Worm (Caenorhabditis elegans) whole organism, L1 larva: ENCODE measurements around the gene F35D2.3.

Experiments
- aha-1 ChIP-seq: fragments of 150-350 bp; optimal IDR thresholded peaks from 2 replicates; lab custom pipeline; 2014; ENCODE audit warnings: missing biosample characterization, missing genetic modification characterization
- aly-2 ChIP-seq: fragments of 150-350 bp; optimal IDR thresholded peaks from 2 replicates; lab custom pipeline; 2014; ENCODE audit warnings: missing biosample characterization, missing genetic modification characterization
- ces-1 ChIP-seq: fragments of 150-350 bp; optimal IDR thresholded peaks from 2 replicates; lab custom pipeline; 2014; ENCODE audit warnings: missing biosample characterization, missing genetic modification reagents, missing genetic modification characterization
- fkh-8 ChIP-seq: sonication (generic microtip); optimal IDR thresholded peaks from 2 replicates; lab custom pipeline; 2016; ENCODE audit warnings: mild to moderate bottlenecking, missing genetic modification characterization, missing compliant biosample characterization
- jun-1 ChIP-seq: fragments of 150-350 bp; optimal IDR thresholded peaks from 2 replicates; lab custom pipeline; 2014; ENCODE audit warnings: missing biosample characterization, missing genetic modification reagents, missing genetic modification characterization
- lsy-2 ChIP-seq, 2 experiments: fragments of 150-350 bp; optimal IDR thresholded peaks; 2 replicates each; lab custom pipeline; 2014; ENCODE audit warnings: missing biosample characterization in 2 of 2, missing genetic modification characterization in 2 of 2
- mdl-1 ChIP-seq, 2 experiments: fragments of 150-350 bp; optimal IDR thresholded peaks; 2 replicates each; lab custom pipeline; 2014 to 2017; ENCODE audit warnings: missing biosample characterization in 2 of 2, missing genetic modification characterization in 2 of 2, inconsistent platforms in 1 of 2
- sox-4 ChIP-seq: sonication (generic microtip); optimal IDR thresholded peaks from 2 replicates; lab custom pipeline; 2016; ENCODE audit warnings: missing genetic modification characterization, missing compliant biosample characterization
- unc-62 ChIP-seq: fragments of 150-350 bp; optimal IDR thresholded peaks from 2 replicates; lab custom pipeline; 2014; ENCODE audit warnings: missing biosample characterization, missing genetic modification reagents, missing genetic modification characterization
- ztf-11 ChIP-seq, 2 experiments: sonication (generic microtip); optimal IDR thresholded peaks; 2 replicates each; lab custom pipeline; 2016 to 2017; ENCODE audit warnings: missing genetic modification characterization in 2 of 2, missing biosample characterization in 1 of 2, missing compliant biosample characterization in 1 of 2

DNA sequence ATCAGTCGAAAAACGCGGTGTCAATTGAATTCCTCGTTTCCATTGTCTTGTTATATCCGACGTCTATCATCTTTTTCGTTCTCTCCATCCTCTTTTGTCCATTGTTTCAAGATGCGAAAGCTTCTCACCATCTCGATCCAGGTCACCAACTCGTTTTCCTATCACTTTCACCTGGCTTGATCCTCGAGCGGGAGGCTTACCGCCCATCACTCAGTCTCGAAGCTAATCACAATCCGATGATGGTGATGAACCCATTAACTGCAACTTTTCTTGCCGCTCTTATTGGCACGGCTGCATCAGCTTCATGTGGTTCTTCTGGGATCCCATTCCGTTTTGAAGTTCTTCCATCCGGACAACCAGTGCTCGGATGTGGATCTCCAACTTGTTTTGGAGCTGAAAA is 39.5 kb upstream of the F35D2.3 start, which contains the start of gene wrt-1:
- no peak for TF ChIP-seq ces-1
- no peak for TF ChIP-seq jun-1 (tag; lab: Kevin White, UChicago)
- no peak for TF ChIP-seq aha-1 (tag; lab: Kevin White, UChicago)
- TF ChIP-seq lsy-2 (tag; optimal IDR thresholded peaks at IDR 0.05; lab: Kevin White, UChicago) = no peak
- no peak for TF ChIP-seq fkh-8 (tag; lab: Kevin White, UChicago)
- TF ChIP-seq mdl-1 (tag; optimal IDR thresholded peaks at IDR 0.05; lab: Kevin White, UChicago) = no peak
- TF ChIP-seq ztf-11 (tag; optimal IDR thresholded peaks at IDR 0.05; lab: Kevin White, UChicago) = no peak
- TF ChIP-seq aly-2 (tag; lab: Kevin White, UChicago) = no peak
- no peak for TF ChIP-seq sox-4 (tag; lab: Kevin White, UChicago)
- no peak for TF ChIP-seq unc-62 (GFP tag; lab: Kevin White, UChicago)
